Worm (Caenorhabditis elegans): ENCODE results near the gene piki-1.

Gene piki-1

ce11 chrX:15246182-15246581, at the start of gene piki-1:
Gene piki-1 (minus strand): TSS chrX:15246399.
- TF ChIP-seq him-1 (tag; optimal IDR thresholded peaks at IDR 0.05) (no peak), W03F9.2 (tag; optimal IDR thresholded peaks at IDR 0.05) (no peak), dao-5 (tag; optimal IDR thresholded peaks at IDR 0.05) (no peak)

- TF ChIP-seq dao-5 (tag; optimal IDR thresholded peaks at IDR 0.05) (no peak), him-1 (tag; optimal IDR thresholded peaks at IDR 0.05) (no peak), W03F9.2 (tag; optimal IDR thresholded peaks at IDR 0.05) (no peak)
These were observed 39.4 kb upstream of the piki-1 start for ce11 chrX:15285554-15285953.

ce11 chrX:15283740-15284139, 37.5 kb upstream of the piki-1 start, which contains the start of gene jud-4:
Gene jud-4 (plus strand): TSS chrX:15284115.
- no peak for TF ChIP-seq W03F9.2 (tag; optimal IDR thresholded peaks at IDR 0.05)
- TF ChIP-seq him-1 (tag; optimal IDR thresholded peaks at IDR 0.05), result no peak
- no peak for TF ChIP-seq dao-5 (tag; optimal IDR thresholded peaks at IDR 0.05)

DNA sequence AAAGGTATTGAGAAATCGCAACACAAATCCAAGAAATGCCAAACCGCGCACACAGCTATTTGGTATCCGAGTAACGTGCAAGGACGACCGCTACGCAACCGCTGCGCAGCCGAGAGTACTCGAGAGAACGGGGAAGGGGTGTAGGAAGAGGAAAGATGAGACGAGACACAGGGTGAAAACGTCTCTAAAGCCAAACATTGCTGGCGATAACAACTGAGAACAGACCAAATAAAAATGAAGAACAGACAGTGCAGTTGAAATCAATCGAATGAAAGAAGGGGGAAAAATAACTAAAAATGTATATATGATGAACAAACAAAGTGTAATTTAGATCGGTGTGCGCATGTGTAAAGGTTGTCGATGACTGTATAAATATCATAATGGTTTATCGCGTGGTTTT, 35.0 kb upstream of the piki-1 start:
- TF ChIP-seq him-1 (tag; optimal IDR thresholded peaks at IDR 0.05), result no peak
- no peak for TF ChIP-seq W03F9.2 (tag; optimal IDR thresholded peaks at IDR 0.05)

- no peak for TF ChIP-seq dao-5 (tag; optimal IDR thresholded peaks at IDR 0.05)
- TF ChIP-seq W03F9.2 (tag; optimal IDR thresholded peaks at IDR 0.05), result no peak
- no peak for TF ChIP-seq him-1 (tag; optimal IDR thresholded peaks at IDR 0.05)
These were observed 34.1 kb upstream of the piki-1 start for ce11 chrX:15280318-15280717.

DNA sequence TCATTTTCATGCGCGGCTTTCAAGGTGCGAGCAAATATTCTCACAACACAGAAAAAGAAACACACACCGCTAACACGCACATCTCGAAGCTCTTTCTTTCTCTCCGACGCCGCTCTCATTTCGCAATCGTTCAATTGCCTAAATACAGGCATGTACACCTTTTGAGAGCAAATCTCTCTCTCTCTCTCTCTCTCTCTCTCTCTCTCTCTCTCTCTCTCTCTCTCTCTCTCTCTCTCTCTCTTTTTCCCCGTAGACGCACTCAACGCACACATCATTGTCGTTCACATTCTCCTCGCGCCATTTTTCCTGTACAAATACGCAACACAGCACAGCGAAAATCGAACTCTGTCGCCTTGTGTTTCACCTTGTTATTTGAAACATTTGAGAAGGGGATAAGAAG, 33.1 kb upstream of the piki-1 start:
- TF ChIP-seq him-1 (tag; optimal IDR thresholded peaks at IDR 0.05) (no peak), dao-5 (tag; optimal IDR thresholded peaks at IDR 0.05) (no peak), W03F9.2 (tag; optimal IDR thresholded peaks at IDR 0.05) (no peak)

ce11 chrX:15278593-15278992, 32.4 kb upstream of the piki-1 start:
- TF ChIP-seq him-1 (tag; optimal IDR thresholded peaks at IDR 0.05) (no peak), W03F9.2 (tag; optimal IDR thresholded peaks at IDR 0.05) (no peak), dao-5 (tag; optimal IDR thresholded peaks at IDR 0.05) (no peak)

ce11 chrX:15277714-15278187, 31.6 kb upstream of the piki-1 start, which contains the start of gene kin-20:
Gene kin-20 (minus strand): TSS chrX:15277764.
- TF ChIP-seq him-1 (tag; optimal IDR thresholded peaks at IDR 0.05) (no peak), dao-5 (tag; optimal IDR thresholded peaks at IDR 0.05) (no peak), W03F9.2 (tag; optimal IDR thresholded peaks at IDR 0.05) (no peak)

DNA sequence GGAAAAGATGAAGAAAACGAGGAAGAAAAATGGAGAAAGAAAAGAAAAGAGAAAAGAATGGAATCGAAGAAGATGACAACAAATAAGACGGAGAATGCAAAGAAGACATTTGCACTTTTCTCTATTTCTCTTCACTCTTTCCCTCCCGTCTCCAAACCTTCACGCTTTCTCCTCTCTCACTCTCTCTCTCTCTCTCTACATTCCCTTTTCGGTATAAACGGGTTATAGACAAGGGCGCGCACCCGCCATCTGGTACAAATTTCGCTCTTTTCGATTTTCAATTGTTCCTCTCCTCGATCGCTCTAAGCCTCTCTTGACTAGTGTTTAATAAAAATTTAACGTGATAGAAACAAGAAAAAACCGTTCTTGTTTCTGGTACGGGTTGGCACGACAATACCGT, 30.6 kb upstream of the piki-1 start:
- no peak for TF ChIP-seq him-1 (tag; optimal IDR thresholded peaks at IDR 0.05)
- TF ChIP-seq W03F9.2 (tag; optimal IDR thresholded peaks at IDR 0.05), result peak; percentile 39
- no peak for TF ChIP-seq dao-5 (tag; optimal IDR thresholded peaks at IDR 0.05)

DNA sequence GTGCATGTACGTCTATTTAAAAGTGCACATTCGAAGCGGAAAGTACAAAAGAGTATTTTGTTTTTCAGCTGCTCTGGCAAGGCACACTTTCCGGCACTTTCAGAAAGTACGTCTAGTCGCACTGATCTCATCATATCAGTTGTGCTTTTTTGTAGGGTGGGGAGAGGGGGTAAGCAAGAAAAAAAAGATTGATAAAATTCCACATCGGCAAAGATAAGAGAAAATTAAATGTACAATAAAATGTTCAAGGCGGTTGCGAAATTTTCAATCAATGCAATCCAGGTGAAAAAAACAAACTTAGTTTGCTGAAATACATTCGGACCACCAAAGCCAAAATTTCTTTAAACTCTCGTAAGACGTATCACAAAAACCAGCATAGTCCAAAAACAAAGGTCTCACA, 30.0 kb upstream of the piki-1 start:
- TF ChIP-seq dao-5 (tag; optimal IDR thresholded peaks at IDR 0.05), result no peak
- no peak for TF ChIP-seq him-1 (tag; optimal IDR thresholded peaks at IDR 0.05)
- no peak for TF ChIP-seq W03F9.2 (tag; optimal IDR thresholded peaks at IDR 0.05)

- TF ChIP-seq W03F9.2 (tag; optimal IDR thresholded peaks at IDR 0.05) (no peak), dao-5 (tag; optimal IDR thresholded peaks at IDR 0.05) (no peak), him-1 (tag; optimal IDR thresholded peaks at IDR 0.05) (no peak)
These were observed 28.9 kb upstream of the piki-1 start for ce11 chrX:15274827-15275761.

- no peak for TF ChIP-seq dao-5 (tag; optimal IDR thresholded peaks at IDR 0.05)
- no peak for TF ChIP-seq W03F9.2 (tag; optimal IDR thresholded peaks at IDR 0.05)
- no peak for TF ChIP-seq him-1 (tag; optimal IDR thresholded peaks at IDR 0.05)
These were observed 27.9 kb upstream of the piki-1 start for ce11 chrX:15274079-15274478.

ce11 chrX:15272925-15273324, 26.7 kb upstream of the piki-1 start:
- no peak for TF ChIP-seq dao-5 (tag; optimal IDR thresholded peaks at IDR 0.05)
- no peak for TF ChIP-seq him-1 (tag; optimal IDR thresholded peaks at IDR 0.05)
- TF ChIP-seq W03F9.2 (tag; optimal IDR thresholded peaks at IDR 0.05), result no peak

ce11 chrX:15270656-15271055, 24.5 kb upstream of the piki-1 start:
- no peak for TF ChIP-seq him-1 (tag; optimal IDR thresholded peaks at IDR 0.05)
- TF ChIP-seq dao-5 (tag; optimal IDR thresholded peaks at IDR 0.05), result no peak
- no peak for TF ChIP-seq W03F9.2 (tag; optimal IDR thresholded peaks at IDR 0.05)

Data from whole organism, L4/young adult.